Fruit fly (Drosophila melanogaster) whole organism, embryonic: ENCODE data around the gene MTF-1.
A peak's percentile ranks its signal among the peaks of the same experiment; 100 is the strongest.

Source experiments
- Adf1 ChIP-seq: fragments of 200-800 bp; sonication (Bioruptor generic); IDR thresholded peaks from 2 replicates; pipeline ENCODE4 v1.3.6; 2022; ENCODE audit warnings: missing biosample characterization, missing genetic modification characterization
- BtbVII ChIP-seq: fragments of 200-800 bp; sonication (Bioruptor generic); optimal IDR thresholded peaks from 3 replicates; lab custom pipeline; 2017; ENCODE audit warnings: missing biosample characterization, mild to moderate bottlenecking, missing genetic modification characterization
- CG10366 ChIP-seq: fragments of 200-800 bp; sonication (Bioruptor generic); IDR thresholded peaks from 2 replicates; pipeline ENCODE4 v1.3.6; 2022; ENCODE audit warnings: missing biosample characterization, missing genetic modification characterization
- CG12942 ChIP-seq: fragments of 200-800 bp; sonication (Bioruptor generic); optimal IDR thresholded peaks from 3 replicates; lab custom pipeline; 2016; ENCODE audit warnings: missing biosample characterization, missing genetic modification characterization
- CG13424 ChIP-seq: fragments of 200-800 bp; sonication (Bioruptor generic); optimal IDR thresholded peaks from 2 replicates; lab custom pipeline; 2019; ENCODE audit warnings: missing biosample characterization, mild to moderate bottlenecking, missing genetic modification characterization, moderate library complexity
- CG15073 ChIP-seq: fragments of 200-800 bp; sonication (Bioruptor generic); optimal IDR thresholded peaks from 2 replicates; lab custom pipeline; 2016; ENCODE audit warnings: missing biosample characterization, missing genetic modification characterization
- CG15696 ChIP-seq: fragments of 200-800 bp; sonication (Bioruptor generic); optimal IDR thresholded peaks from 2 replicates; lab custom pipeline; 2019; ENCODE audit warnings: missing biosample characterization, mild to moderate bottlenecking, missing genetic modification characterization, moderate library complexity
- CG16863 ChIP-seq: fragments of 200-800 bp; sonication (Bioruptor generic); optimal IDR thresholded peaks from 3 replicates; lab custom pipeline; 2016; ENCODE audit warnings: missing biosample characterization, missing genetic modification characterization
- CG2202 ChIP-seq: fragments of 200-800 bp; sonication (Bioruptor generic); optimal IDR thresholded peaks from 2 replicates; lab custom pipeline; 2018; ENCODE audit warnings: missing biosample characterization, mild to moderate bottlenecking, missing genetic modification characterization
- CG2889 ChIP-seq: fragments of 200-800 bp; sonication (Bioruptor generic); IDR thresholded peaks from 3 replicates; pipeline ENCODE4 v1.3.6; 2022; ENCODE audit warnings: missing biosample characterization, missing genetic modification characterization
- CG30403 ChIP-seq: fragments of 200-800 bp; sonication (Bioruptor generic); optimal IDR thresholded peaks from 3 replicates; lab custom pipeline; 2016; ENCODE audit warnings: missing biosample characterization, missing genetic modification characterization
- CG30431 ChIP-seq: fragments of 200-800 bp; sonication (Bioruptor generic); optimal IDR thresholded peaks from 2 replicates; lab custom pipeline; 2017; ENCODE audit warnings: missing biosample characterization, missing genetic modification characterization
- CG31441 ChIP-seq: fragments of 200-800 bp; sonication (Bioruptor generic); IDR thresholded peaks from 2 replicates; pipeline ENCODE4 v1.3.6; 2022; ENCODE audit warnings: missing biosample characterization, missing genetic modification characterization
- CG32532 ChIP-seq: fragments of 200-800 bp; sonication (Bioruptor generic); IDR thresholded peaks from 2 replicates; pipeline ENCODE4 v1.3.6; 2022; ENCODE audit warnings: missing biosample characterization, missing genetic modification characterization
- CG4707 ChIP-seq: fragments of 200-800 bp; sonication (Bioruptor generic); optimal IDR thresholded peaks from 2 replicates; lab custom pipeline; 2018; ENCODE audit warnings: missing biosample characterization, mild to moderate bottlenecking, missing genetic modification characterization, moderate library complexity
- CG4854 ChIP-seq: fragments of 200-800 bp; sonication (Bioruptor generic); optimal IDR thresholded peaks from 2 replicates; lab custom pipeline; 2016; ENCODE audit warnings: missing biosample characterization, missing genetic modification characterization, inconsistent platforms
- CG6175 ChIP-seq: fragments of 200-800 bp; sonication (Bioruptor generic); IDR thresholded peaks from 3 replicates; pipeline ENCODE4 v1.3.6; 2022; ENCODE audit warnings: missing biosample characterization, missing genetic modification characterization
- CG9797 ChIP-seq: fragments of 200-800 bp; sonication (Bioruptor generic); optimal IDR thresholded peaks from 3 replicates; lab custom pipeline; 2018; ENCODE audit warnings: missing biosample characterization, mild to moderate bottlenecking, missing genetic modification characterization
- CTCF ChIP-seq: fragments of 200-800 bp; sonication (Bioruptor generic); optimal IDR thresholded peaks from 2 replicates; lab custom pipeline; 2017; ENCODE audit warnings: missing biosample characterization, mild to moderate bottlenecking, missing genetic modification characterization, moderate library complexity
- CkIIα-i1 ChIP-seq: fragments of 200-800 bp; sonication (Bioruptor generic); IDR thresholded peaks from 2 replicates; pipeline ENCODE4 v1.3.6; 2022; ENCODE audit warnings: missing biosample characterization, missing genetic modification characterization
- Dek ChIP-seq: fragments of 200-800 bp; sonication (Bioruptor generic); optimal IDR thresholded peaks from 3 replicates; lab custom pipeline; 2019; ENCODE audit warnings: missing biosample characterization, mild to moderate bottlenecking, missing genetic modification characterization, moderate library complexity
- Doc2 ChIP-seq: fragments of 200-800 bp; sonication (Bioruptor generic); IDR thresholded peaks from 2 replicates; pipeline ENCODE4 v1.3.6; 2022; ENCODE audit warnings: missing biosample characterization, missing genetic modification characterization
- H2.0 ChIP-seq: fragments of 200-800 bp; sonication (Bioruptor generic); IDR thresholded peaks from 2 replicates; pipeline ENCODE4 v1.3.6; 2022; ENCODE audit warnings: missing biosample characterization, missing genetic modification characterization
- Hey ChIP-seq: fragments of 200-800 bp; sonication (Bioruptor generic); optimal IDR thresholded peaks from 3 replicates; lab custom pipeline; 2018; ENCODE audit warnings: missing biosample characterization, mild to moderate bottlenecking, missing genetic modification characterization
- Kr ChIP-seq: fragments of 200-800 bp; sonication (Bioruptor generic); optimal IDR thresholded peaks from 2 replicates; lab custom pipeline; 2017; ENCODE audit warnings: missing biosample characterization, mild to moderate bottlenecking, missing genetic modification characterization
- Mes4 ChIP-seq: fragments of 200-800 bp; sonication (Bioruptor generic); optimal IDR thresholded peaks from 2 replicates; lab custom pipeline; 2016; ENCODE audit warnings: missing biosample characterization, missing genetic modification characterization
- NC2α ChIP-seq: fragments of 200-800 bp; sonication (Bioruptor generic); optimal IDR thresholded peaks from 2 replicates; lab custom pipeline; 2016; ENCODE audit warnings: missing biosample characterization, missing genetic modification characterization
- PHDP ChIP-seq: fragments of 200-800 bp; sonication (Bioruptor generic); optimal IDR thresholded peaks from 3 replicates; lab custom pipeline; 2018; ENCODE audit warnings: missing biosample characterization, mild to moderate bottlenecking, missing genetic modification characterization, moderate library complexity
- Poxn ChIP-seq: fragments of 200-800 bp; sonication (Bioruptor generic); IDR thresholded peaks from 2 replicates; pipeline ENCODE4 v1.3.6; 2022; ENCODE audit warnings: missing biosample characterization, missing genetic modification characterization
- Taf1 ChIP-seq: fragments of 200-800 bp; sonication (Bioruptor generic); IDR thresholded peaks from 2 replicates; pipeline ENCODE4 v1.3.6; 2022; ENCODE audit warnings: missing biosample characterization, missing genetic modification characterization
- Trl ChIP-seq, 3 experiments: fragments of >200 bp in 2 of 3; fragments of 200-800 bp in 1 of 3; sonication (Bioruptor generic) in 1 of 3; optimal IDR thresholded peaks; 2 replicates in 1 of 3; 3 replicates in 2 of 3; lab custom pipeline; 2016 to 2017; ENCODE audit warnings: missing biosample characterization in 1 of 3, missing genetic modification characterization in 1 of 3
- Xrp1 ChIP-seq: fragments of 200-800 bp; sonication (Bioruptor generic); IDR thresholded peaks from 2 replicates; pipeline ENCODE4 v1.3.6; 2022; ENCODE audit warnings: missing biosample characterization, missing genetic modification characterization
- cg ChIP-seq: fragments of 200-800 bp; sonication (Bioruptor generic); optimal IDR thresholded peaks from 3 replicates; lab custom pipeline; 2019; ENCODE audit warnings: missing biosample characterization, mild to moderate bottlenecking, missing genetic modification characterization, moderate library complexity
- chif ChIP-seq, 2 experiments: fragments of 200-800 bp; sonication (Bioruptor generic); optimal IDR thresholded peaks; 3 replicates each; lab custom pipeline; 2016; ENCODE audit warnings: missing biosample characterization in 2 of 2, missing genetic modification characterization in 2 of 2
- dmrt99B ChIP-seq: fragments of 200-800 bp; sonication (Bioruptor generic); optimal IDR thresholded peaks from 2 replicates; lab custom pipeline; 2018; ENCODE audit warnings: missing biosample characterization, mild to moderate bottlenecking, missing genetic modification characterization, moderate library complexity
- emc ChIP-seq: fragments of 200-800 bp; sonication (Bioruptor generic); optimal IDR thresholded peaks from 2 replicates; lab custom pipeline; 2016; ENCODE audit warnings: missing biosample characterization, missing genetic modification characterization
- ftz-f1 ChIP-seq: fragments of 200-800 bp; sonication (Bioruptor generic); optimal IDR thresholded peaks from 2 replicates; lab custom pipeline; 2016; ENCODE audit warnings: missing biosample characterization, missing genetic modification characterization
- fu2 ChIP-seq: fragments of 200-800 bp; sonication (Bioruptor generic); optimal IDR thresholded peaks from 2 replicates; lab custom pipeline; 2016; ENCODE audit warnings: missing biosample characterization, missing genetic modification characterization
- gsb-n ChIP-seq: fragments of 200-800 bp; sonication (Bioruptor generic); optimal IDR thresholded peaks from 3 replicates; lab custom pipeline; 2018; ENCODE audit warnings: missing biosample characterization, mild to moderate bottlenecking, missing genetic modification characterization
- klu ChIP-seq: fragments of 200-800 bp; sonication (Bioruptor generic); IDR thresholded peaks from 2 replicates; pipeline ENCODE4 v1.3.6; 2022; ENCODE audit warnings: missing biosample characterization, missing genetic modification characterization
- lmd ChIP-seq: fragments of 200-800 bp; sonication (Bioruptor generic); IDR thresholded peaks from 2 replicates; pipeline ENCODE4 v1.3.6; 2022; ENCODE audit warnings: missing biosample characterization, missing genetic modification characterization
- sc ChIP-seq, 3 experiments: fragments of >200 bp in 2 of 3; fragments of 200-800 bp in 1 of 3; sonication (Bioruptor generic) in 1 of 3; optimal IDR thresholded peaks; 2 replicates in 2 of 3; 3 replicates in 1 of 3; lab custom pipeline; 2017; ENCODE audit warnings: mild to moderate bottlenecking in 1 of 3, missing biosample characterization in 1 of 3, missing genetic modification characterization in 1 of 3, missing genetic modification reagents in 1 of 3
- schlank ChIP-seq: fragments of 200-800 bp; sonication (Bioruptor generic); optimal IDR thresholded peaks from 2 replicates; lab custom pipeline; 2018; ENCODE audit warnings: missing biosample characterization, mild to moderate bottlenecking, missing genetic modification characterization
- scrt ChIP-seq: fragments of 200-800 bp; sonication (Bioruptor generic); optimal IDR thresholded peaks from 2 replicates; lab custom pipeline; 2018; ENCODE audit warnings: missing biosample characterization, mild to moderate bottlenecking, missing genetic modification characterization, moderate library complexity
- sens-2 ChIP-seq: fragments of 200-800 bp; sonication (Bioruptor generic); IDR thresholded peaks from 2 replicates; pipeline ENCODE4 v1.3.6; 2022; ENCODE audit warnings: missing biosample characterization, missing genetic modification characterization
- sob ChIP-seq: fragments of 200-800 bp; sonication (Bioruptor generic); IDR thresholded peaks from 2 replicates; pipeline ENCODE4 v1.3.6; 2022; ENCODE audit warnings: missing biosample characterization, missing genetic modification characterization
- ssp ChIP-seq: fragments of 200-800 bp; sonication (Bioruptor generic); IDR thresholded peaks from 2 replicates; pipeline ENCODE4 v1.3.6; 2022; ENCODE audit warnings: missing biosample characterization, missing genetic modification characterization
- tna ChIP-seq: fragments of 200-800 bp; sonication (Bioruptor generic); IDR thresholded peaks from 2 replicates; pipeline ENCODE4 v1.3.6; 2022; ENCODE audit warnings: missing biosample characterization, missing genetic modification characterization; ENCODE audit not compliant: partially characterized antibody
- trem ChIP-seq: fragments of 200-800 bp; optimal IDR thresholded peaks from 3 replicates; lab custom pipeline; 2019; ENCODE audit warnings: missing biosample characterization, mild to moderate bottlenecking, missing genetic modification characterization, moderate library complexity
- zfh2 ChIP-seq: fragments of 200-800 bp; sonication (Bioruptor generic); optimal IDR thresholded peaks from 2 replicates; lab custom pipeline; 2016; ENCODE audit warnings: missing biosample characterization, missing genetic modification characterization

Gene MTF-1

DNA sequence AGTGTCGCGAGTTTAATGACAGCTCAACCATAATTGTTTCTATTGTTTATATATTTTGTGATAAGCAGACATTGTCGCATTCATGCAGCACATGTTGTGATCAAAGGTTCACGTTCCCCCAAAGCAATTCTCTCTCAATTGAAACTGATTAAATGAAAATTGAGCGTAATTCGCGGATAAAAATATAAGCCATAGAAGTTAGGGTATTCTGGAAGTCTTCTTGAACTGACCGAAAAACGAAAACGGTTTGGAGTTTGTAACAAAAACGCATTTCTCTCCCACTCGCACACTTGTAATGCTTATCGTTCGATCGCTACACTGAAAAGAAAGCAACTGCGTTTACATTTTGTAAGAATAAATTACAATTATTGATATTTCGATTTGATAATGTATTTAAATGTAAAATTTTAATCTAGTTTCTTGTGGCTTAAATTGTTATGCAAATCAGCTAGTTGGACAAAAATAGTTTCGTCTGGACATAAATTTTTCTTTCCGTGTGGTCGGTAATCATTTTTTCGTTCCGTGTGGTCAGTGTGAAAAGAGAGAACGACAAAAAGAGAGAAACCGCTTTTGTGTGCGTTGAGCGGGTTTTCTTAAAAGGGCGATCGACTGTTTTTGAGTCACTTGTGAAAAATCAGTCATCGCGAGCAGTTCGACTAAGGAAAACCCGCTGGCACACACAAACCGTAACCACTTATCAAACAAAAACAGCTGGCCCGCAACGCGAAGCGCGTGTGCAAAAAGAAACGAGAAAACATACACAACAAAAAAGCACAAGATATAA, 7.3 kb upstream of the MTF-1 start, which contains the start of gene aay (continued):
- TF ChIP-seq CG12942 (GFP tag; lab: Kevin White, UChicago) = peak; percentile 99
- peak; percentile 97 for TF ChIP-seq klu (GFP tag; lab: Robert Waterston, UW)
- TF ChIP-seq CkIIα-i1 (GFP tag; lab: Robert Waterston, UW) = peak; percentile 91
- peak; percentile 98 for TF ChIP-seq CG10366 (GFP tag; lab: Robert Waterston, UW)
- peak; percentile 84 for TF ChIP-seq cg (GFP tag; lab: Kevin White, UChicago)
- TF ChIP-seq CG15696 (tag; lab: Kevin White, UChicago) = peak; percentile 99
- TF ChIP-seq CG2202 = peak; percentile 99
- TF ChIP-seq Adf1 = peak; percentile 87
- peak; percentile 97 for TF ChIP-seq scrt (GFP tag; lab: Kevin White, UChicago)
- peak; percentile 97 for TF ChIP-seq CG16863 (GFP tag; lab: Kevin White, UChicago)
- TF ChIP-seq CTCF = peak; percentile 73
- TF ChIP-seq CG31441 = peak; percentile 99
- peak; percentile 92 for TF ChIP-seq ssp (GFP tag; lab: Robert Waterston, UW)
- no peak for TF ChIP-seq sc (optimal IDR thresholded peaks at IDR 0.05; lab: Kevin White, UChicago)
- peak; percentile 98 for TF ChIP-seq sc (GFP tag; optimal IDR thresholded peaks at IDR 0.05; lab: Kevin White, UChicago)
- TF ChIP-seq Xrp1 = peak; percentile 99
- peak; percentile 88 for TF ChIP-seq CG15073
- peak; percentile 97 for TF ChIP-seq CG2889
- peak; percentile 99 for TF ChIP-seq CG30403
- peak; percentile 96 for TF ChIP-seq fu2 (GFP tag; lab: Kevin White, UChicago)
- TF ChIP-seq PHDP (tag; lab: Kevin White, UChicago) = peak; percentile 99
- peak; percentile 95 for TF ChIP-seq CG6175 (GFP tag; lab: Robert Waterston, UW)
- TF ChIP-seq CG4707 (GFP tag; lab: Kevin White, UChicago) = peak; percentile 97
- TF ChIP-seq BtbVII = peak; percentile 99
- TF ChIP-seq H2.0 (GFP tag; lab: Robert Waterston, UW) = peak; percentile 97
- TF ChIP-seq CG13424 (tag; lab: Kevin White, UChicago) = peak; percentile 99
- peak; percentile 98 for TF ChIP-seq Mes4 (GFP tag; lab: Kevin White, UChicago)
- TF ChIP-seq ftz-f1 (GFP tag; lab: Kevin White, UChicago) = peak; percentile 83
- TF ChIP-seq CG9797 (GFP tag; lab: Kevin White, UChicago) = peak; percentile 51
- peak; percentile 99 for TF ChIP-seq CG4854 (GFP tag; lab: Kevin White, UChicago)
- peak; percentile 97 for TF ChIP-seq NC2α
- peak; percentile 94 for TF ChIP-seq emc
- TF ChIP-seq tna (GFP tag; lab: Robert Waterston, UW) = no peak
- TF ChIP-seq trem = peak; percentile 97
- TF ChIP-seq chif (GFP tag; optimal IDR thresholded peaks at IDR 0.05; lab: Kevin White, UChicago) = peak; percentile 97 to 99
- peak; percentile 96 for TF ChIP-seq sens-2
- peak; percentile 98 for TF ChIP-seq CG30431 (GFP tag; lab: Kevin White, UChicago)
- peak; percentile 100 for TF ChIP-seq dmrt99B
- TF ChIP-seq Kr (GFP tag; lab: Kevin White, UChicago) = peak; percentile 75
- peak; percentile 94 for TF ChIP-seq Doc2 (GFP tag; lab: Robert Waterston, UW)
- peak; percentile 93 for TF ChIP-seq schlank (tag; lab: Kevin White, UChicago)
- TF ChIP-seq Taf1 = peak; percentile 91
- TF ChIP-seq lmd (GFP tag; lab: Robert Waterston, UW) = peak; percentile 98
- peak; percentile 99 for TF ChIP-seq Dek
- peak; percentile 79 for TF ChIP-seq Hey (tag; lab: Kevin White, UChicago)
- peak; percentile 90 for TF ChIP-seq Poxn
- TF ChIP-seq sob (GFP tag; lab: Robert Waterston, UW) = peak; percentile 99
- peak; percentile 100 for TF ChIP-seq gsb-n (tag; lab: Kevin White, UChicago)
- TF ChIP-seq zfh2 (GFP tag; lab: Kevin White, UChicago) = peak; percentile 96
- TF ChIP-seq Trl (optimal IDR thresholded peaks at IDR 0.05; lab: Kevin White, UChicago) = peak; percentile 60 to 80
- peak; percentile 95 for TF ChIP-seq Trl (GFP tag; optimal IDR thresholded peaks at IDR 0.05; lab: Kevin White, UChicago)
- TF ChIP-seq CG32532 = peak; percentile 98
